Worm (Caenorhabditis elegans) whole organism, L2 larva: ENCODE results near the gene D1022.3.

Experiments used
- C34F6.9 ChIP-seq: fragments of 150-350 bp; optimal IDR thresholded peaks from 2 replicates; lab custom pipeline; 2014; ENCODE audit warnings: missing biosample characterization, missing genetic modification characterization
- F13H6.1 ChIP-seq: sonication (generic microtip); optimal IDR thresholded peaks from 2 replicates; lab custom pipeline; 2016; ENCODE audit warnings: missing genetic modification characterization, missing compliant biosample characterization
- R02D3.7 ChIP-seq: fragments of 150-350 bp; optimal IDR thresholded peaks from 2 replicates; lab custom pipeline; 2014; ENCODE audit warnings: missing biosample characterization, missing genetic modification characterization
- Y55F3AM.14 ChIP-seq: fragments of 200-800 bp; sonication (Bioruptor generic); optimal IDR thresholded peaks from 2 replicates; lab custom pipeline; 2018; ENCODE audit warnings: mild to moderate bottlenecking, missing genetic modification characterization, missing compliant biosample characterization
- ZK546.5 ChIP-seq: sonication (generic microtip); optimal IDR thresholded peaks from 2 replicates; lab custom pipeline; 2017; ENCODE audit warnings: missing biosample characterization, missing genetic modification characterization
- alr-1 ChIP-seq: fragments of 150-350 bp; optimal IDR thresholded peaks from 2 replicates; lab custom pipeline; 2014; ENCODE audit warnings: missing biosample characterization, missing genetic modification characterization
- aly-2 ChIP-seq: fragments of 150-350 bp; optimal IDR thresholded peaks from 2 replicates; lab custom pipeline; 2014; ENCODE audit warnings: missing biosample characterization, missing genetic modification characterization
- ama-1 ChIP-seq: fragments of 150-350 bp; optimal IDR thresholded peaks from 2 replicates; lab custom pipeline; 2018; ENCODE audit warnings: inconsistent platforms
- blmp-1 ChIP-seq: sonication (generic microtip); optimal IDR thresholded peaks from 2 replicates; lab custom pipeline; 2017; ENCODE audit warnings: missing genetic modification characterization, mild to moderate bottlenecking, missing compliant biosample characterization, antibody characterized with exemption, moderate library complexity; ENCODE audit not compliant: insufficient read depth
- ceh-16 ChIP-seq: fragments of 150-350 bp; optimal IDR thresholded peaks from 2 replicates; lab custom pipeline; 2014; ENCODE audit warnings: missing biosample characterization, missing genetic modification characterization
- ceh-82 ChIP-seq: fragments of 150-350 bp; optimal IDR thresholded peaks from 2 replicates; lab custom pipeline; 2014; ENCODE audit warnings: missing biosample characterization, missing genetic modification characterization
- crh-2 ChIP-seq: sonication (generic microtip); optimal IDR thresholded peaks from 2 replicates; lab custom pipeline; 2017; ENCODE audit warnings: missing biosample characterization, missing genetic modification characterization
- dmd-4 ChIP-seq: sonication (generic microtip); optimal IDR thresholded peaks from 2 replicates; lab custom pipeline; 2017; ENCODE audit warnings: missing biosample characterization, missing genetic modification characterization
- egl-27 ChIP-seq: sonication (generic microtip); optimal IDR thresholded peaks from 3 replicates; lab custom pipeline; 2017; ENCODE audit warnings: missing biosample characterization, missing genetic modification reagents, missing genetic modification characterization
- elt-1 ChIP-seq: fragments of 150-350 bp; optimal IDR thresholded peaks from 2 replicates; lab custom pipeline; 2014; ENCODE audit warnings: missing biosample characterization, missing genetic modification characterization
- elt-3 ChIP-seq: sonication (generic microtip); optimal IDR thresholded peaks from 2 replicates; lab custom pipeline; 2017; ENCODE audit warnings: missing biosample characterization, missing genetic modification characterization
- fos-1 ChIP-seq: fragments of 150-350 bp; optimal IDR thresholded peaks from 2 replicates; lab custom pipeline; 2014; ENCODE audit warnings: missing biosample characterization, missing genetic modification characterization
- gmeb-1 ChIP-seq: fragments of 150-350 bp; optimal IDR thresholded peaks from 2 replicates; lab custom pipeline; 2014; ENCODE audit warnings: missing biosample characterization, missing genetic modification characterization
- lin-11 ChIP-seq: fragments of 150-350 bp; sonication (generic microtip); optimal IDR thresholded peaks from 2 replicates; lab custom pipeline; 2014; ENCODE audit warnings: missing biosample characterization, missing genetic modification characterization, inconsistent platforms, mixed read lengths
- lin-13 ChIP-seq: fragments of 150-350 bp; optimal IDR thresholded peaks from 2 replicates; lab custom pipeline; 2014; ENCODE audit warnings: missing biosample characterization, missing genetic modification reagents, missing genetic modification characterization
- lin-39 ChIP-seq: fragments of 150-350 bp; optimal IDR thresholded peaks from 2 replicates; lab custom pipeline; 2014; ENCODE audit warnings: missing biosample characterization, missing genetic modification reagents, missing genetic modification characterization
- lsy-2 ChIP-seq, 2 experiments: fragments of 150-350 bp in 1 of 2; sonication (generic microtip) in 1 of 2; optimal IDR thresholded peaks; 2 replicates each; lab custom pipeline; 2014 to 2017; ENCODE audit warnings: missing biosample characterization in 2 of 2, missing genetic modification characterization in 2 of 2
- mab-5 ChIP-seq: fragments of 150-350 bp; optimal IDR thresholded peaks from 2 replicates; lab custom pipeline; 2014; ENCODE audit warnings: missing biosample characterization, missing genetic modification characterization
- mbf-1 ChIP-seq: sonication (generic microtip); optimal IDR thresholded peaks from 2 replicates; lab custom pipeline; 2017; ENCODE audit warnings: missing biosample characterization, missing genetic modification characterization
- mdl-1 ChIP-seq, 2 experiments: fragments of 150-350 bp in 1 of 2; sonication (generic microtip) in 1 of 2; optimal IDR thresholded peaks; 2 replicates each; lab custom pipeline; 2017; ENCODE audit warnings: missing biosample characterization in 2 of 2, missing genetic modification characterization in 2 of 2
- nhr-10 ChIP-seq: sonication (generic microtip); optimal IDR thresholded peaks from 2 replicates; lab custom pipeline; 2017; ENCODE audit warnings: missing biosample characterization, missing genetic modification characterization
- nhr-11 ChIP-seq: fragments of 150-350 bp; optimal IDR thresholded peaks from 2 replicates; lab custom pipeline; 2014; ENCODE audit warnings: missing biosample characterization, missing genetic modification characterization
- nhr-12 ChIP-seq: fragments of 150-350 bp; optimal IDR thresholded peaks from 2 replicates; lab custom pipeline; 2014; ENCODE audit warnings: missing biosample characterization, missing genetic modification characterization
- nhr-129 ChIP-seq: fragments of 150-350 bp; optimal IDR thresholded peaks from 2 replicates; lab custom pipeline; 2014; ENCODE audit warnings: missing biosample characterization, missing genetic modification characterization
- nhr-21 ChIP-seq: fragments of 150-350 bp; optimal IDR thresholded peaks from 2 replicates; lab custom pipeline; 2014; ENCODE audit warnings: missing biosample characterization, missing genetic modification characterization
- nhr-23 ChIP-seq: fragments of 150-350 bp; optimal IDR thresholded peaks from 2 replicates; lab custom pipeline; 2014; ENCODE audit warnings: missing biosample characterization, missing genetic modification reagents, missing genetic modification characterization
- nhr-237 ChIP-seq: fragments of 150-350 bp; optimal IDR thresholded peaks from 2 replicates; lab custom pipeline; 2014; ENCODE audit warnings: missing biosample characterization, missing genetic modification characterization
- nhr-25 ChIP-seq: fragments of 150-350 bp; sonication (generic microtip); optimal IDR thresholded peaks from 3 replicates; lab custom pipeline; 2014; ENCODE audit warnings: missing biosample characterization, missing genetic modification characterization
- nhr-6 ChIP-seq: fragments of 150-350 bp; optimal IDR thresholded peaks from 2 replicates; lab custom pipeline; 2014; ENCODE audit warnings: missing biosample characterization, missing genetic modification characterization
- nhr-77 ChIP-seq: fragments of 150-350 bp; optimal IDR thresholded peaks from 2 replicates; lab custom pipeline; 2014; ENCODE audit warnings: missing biosample characterization, missing genetic modification characterization
- peb-1 ChIP-seq: fragments of 150-350 bp; optimal IDR thresholded peaks from 2 replicates; lab custom pipeline; 2014; ENCODE audit warnings: missing biosample characterization, missing genetic modification characterization
- sem-4 ChIP-seq: fragments of 150-350 bp; optimal IDR thresholded peaks from 2 replicates; lab custom pipeline; 2014; ENCODE audit warnings: missing biosample characterization, missing genetic modification reagents, missing genetic modification characterization
- skn-1 ChIP-seq: sonication (generic microtip); optimal IDR thresholded peaks from 2 replicates; lab custom pipeline; 2017; ENCODE audit warnings: missing biosample characterization, missing genetic modification characterization
- sma-3 ChIP-seq: sonication (generic microtip); optimal IDR thresholded peaks from 2 replicates; lab custom pipeline; 2016; ENCODE audit warnings: missing genetic modification reagents, missing genetic modification characterization, missing compliant biosample characterization
- sma-9 ChIP-seq, 2 experiments: fragments of 150-350 bp in 1 of 2; sonication (generic microtip) in 1 of 2; optimal IDR thresholded peaks; 2 replicates each; lab custom pipeline; 2014 to 2016; ENCODE audit warnings: missing genetic modification characterization in 2 of 2, mild to moderate bottlenecking in 1 of 2, missing biosample characterization in 1 of 2, missing compliant biosample characterization in 1 of 2, missing genetic modification reagents in 1 of 2, moderate library complexity in 1 of 2
- snpc-4 ChIP-seq: fragments of 150-350 bp; optimal IDR thresholded peaks from 2 replicates; lab custom pipeline; 2014; ENCODE audit warnings: missing biosample characterization, missing genetic modification characterization
- unc-39 ChIP-seq: fragments of 150-350 bp; optimal IDR thresholded peaks from 2 replicates; lab custom pipeline; 2014; ENCODE audit warnings: missing biosample characterization, missing genetic modification characterization
- unc-55 ChIP-seq: fragments of 150-350 bp; sonication (generic microtip); optimal IDR thresholded peaks from 3 replicates; lab custom pipeline; 2014; ENCODE audit warnings: missing biosample characterization, missing genetic modification reagents, missing genetic modification characterization
- unc-62 ChIP-seq: fragments of 150-350 bp; optimal IDR thresholded peaks from 2 replicates; lab custom pipeline; 2014; ENCODE audit warnings: missing biosample characterization, missing genetic modification reagents, missing genetic modification characterization
- zag-1 ChIP-seq: fragments of 150-350 bp; optimal IDR thresholded peaks from 2 replicates; lab custom pipeline; 2014; ENCODE audit warnings: missing biosample characterization, missing genetic modification characterization
- ztf-1 ChIP-seq: fragments of 200-800 bp; sonication (Bioruptor generic); conservative IDR thresholded peaks from 2 replicates; pipeline ENCODE4 v1.3.6; 2022; ENCODE audit warnings: missing genetic modification characterization, missing compliant biosample characterization
- ztf-11 ChIP-seq: sonication (generic microtip); optimal IDR thresholded peaks from 2 replicates; lab custom pipeline; 2017; ENCODE audit warnings: missing biosample characterization, missing genetic modification characterization
- ztf-4 ChIP-seq: fragments of 150-350 bp; optimal IDR thresholded peaks from 2 replicates; lab custom pipeline; 2014; ENCODE audit warnings: missing biosample characterization, missing genetic modification characterization

Gene D1022.3

ce11 chrII:7406438-7406837 lies 49.6 kb downstream of the D1022.3 start:
- TF ChIP-seq peb-1 (tag; lab: Kevin White, UChicago) (peak; percentile 60), ztf-1 (GFP tag; lab: Robert Waterston, UW) (no peak)

- TF ChIP-seq snpc-4 (tag; lab: Kevin White, UChicago) (no peak), elt-1 (tag; lab: Kevin White, UChicago) (no peak), alr-1 (no peak), crh-2 (tag; lab: Kevin White, UChicago) (no peak), peb-1 (tag; lab: Kevin White, UChicago) (peak; percentile 75), gmeb-1 (tag; lab: Kevin White, UChicago) (no peak), nhr-12 (tag; lab: Kevin White, UChicago) (no peak), nhr-10 (no peak), mbf-1 (no peak), skn-1 (tag; lab: Kevin White, UChicago) (no peak), ztf-4 (tag; lab: Kevin White, UChicago) (no peak), dmd-4 (tag; lab: Kevin White, UChicago) (no peak), nhr-11 (tag; lab: Kevin White, UChicago) (no peak), Y55F3AM.14 (GFP tag; lab: Kevin White, UChicago) (no peak), fos-1 (tag; lab: Kevin White, UChicago) (no peak), nhr-25 (tag; lab: Kevin White, UChicago) (peak; percentile 70), sem-4 (tag; lab: Kevin White, UChicago) (peak; percentile 28), unc-39 (no peak), nhr-6 (tag; lab: Kevin White, UChicago) (no peak), unc-55 (GFP tag; lab: Kevin White, UChicago) (no peak), lin-11 (tag; lab: Kevin White, UChicago) (no peak), F13H6.1 (tag; lab: Kevin White, UChicago) (no peak), blmp-1 (tag; lab: Kevin White, UChicago) (peak; percentile 99), ZK546.5 (tag; lab: Kevin White, UChicago) (no peak), ztf-1 (GFP tag; lab: Robert Waterston, UW) (no peak), C34F6.9 (no peak), egl-27 (tag; lab: Kevin White, UChicago) (peak; percentile 45), ceh-82 (tag; lab: Kevin White, UChicago) (no peak), nhr-77 (tag; lab: Kevin White, UChicago) (no peak), lin-13 (no peak), sma-9 (GFP tag; optimal IDR thresholded peaks at IDR 0.05; lab: Kevin White, UChicago) (peak; percentile 6), sma-9 (tag; optimal IDR thresholded peaks at IDR 0.05; lab: Kevin White, UChicago) (no peak), R02D3.7 (tag; lab: Kevin White, UChicago) (no peak), unc-62 (GFP tag; lab: Kevin White, UChicago) (no peak), nhr-21 (tag; lab: Kevin White, UChicago) (no peak), zag-1 (no peak), nhr-237 (tag; lab: Kevin White, UChicago) (no peak), mdl-1 (tag; optimal IDR thresholded peaks at IDR 0.05; lab: Kevin White, UChicago) (no peak), ceh-16 (tag; lab: Kevin White, UChicago) (no peak), mab-5 (tag; lab: Kevin White, UChicago) (no peak), lsy-2 (tag; optimal IDR thresholded peaks at IDR 0.05; lab: Kevin White, UChicago) (no peak), ztf-11 (no peak), nhr-23 (tag; lab: Kevin White, UChicago) (no peak), lin-39 (tag; lab: Kevin White, UChicago) (no peak), elt-3 (tag; lab: Kevin White, UChicago) (no peak), sma-3 (GFP tag; lab: Kevin White, UChicago) (no peak), ama-1 (no peak), nhr-129 (tag; lab: Kevin White, UChicago) (no peak), aly-2 (tag; lab: Kevin White, UChicago) (no peak)
These were observed 50.8 kb downstream of the D1022.3 start for ce11 chrII:7405262-7405661.
